Worm (Caenorhabditis elegans) whole organism, mixed stage, embryonic: Measurements from ENCODE around the gene F56D6.18.

Experiments used
- M03D4.4 ChIP-seq: sonication (generic microtip); optimal IDR thresholded peaks from 2 replicates; lab custom pipeline; 2017; ENCODE audit warnings: mild to moderate bottlenecking, missing genetic modification characterization, missing compliant biosample characterization
- bed-3 ChIP-seq: fragments of 200-800 bp; sonication (Bioruptor generic); optimal IDR thresholded peaks from 3 replicates; lab custom pipeline; 2018; ENCODE audit warnings: mild to moderate bottlenecking, missing genetic modification characterization, moderate library complexity, missing compliant biosample characterization
- ceh-39 ChIP-seq: fragments of 150-350 bp; optimal IDR thresholded peaks from 2 replicates; lab custom pipeline; 2014; ENCODE audit warnings: missing biosample characterization, missing genetic modification characterization
- ceh-43 ChIP-seq: fragments of 200-800 bp; sonication (Bioruptor generic); optimal IDR thresholded peaks from 2 replicates; lab custom pipeline; 2018; ENCODE audit warnings: mild to moderate bottlenecking, missing genetic modification characterization, moderate library complexity, missing compliant biosample characterization
- ceh-83 ChIP-seq: fragments of 200-800 bp; sonication (Bioruptor generic); optimal IDR thresholded peaks from 2 replicates; lab custom pipeline; 2018; ENCODE audit warnings: mild to moderate bottlenecking, missing genetic modification characterization, missing compliant biosample characterization
- ces-1 ChIP-seq: fragments of 150-350 bp; optimal IDR thresholded peaks from 2 replicates; lab custom pipeline; 2014; ENCODE audit warnings: missing biosample characterization, missing genetic modification reagents, missing genetic modification characterization
- cnd-1 ChIP-seq: fragments of 200-800 bp; sonication (Bioruptor generic); optimal IDR thresholded peaks from 2 replicates; lab custom pipeline; 2018; ENCODE audit warnings: mild to moderate bottlenecking, missing genetic modification characterization, missing compliant biosample characterization
- drap-1 ChIP-seq: fragments of 200-800 bp; sonication (Bioruptor generic); optimal IDR thresholded peaks from 3 replicates; lab custom pipeline; 2018; ENCODE audit warnings: mild to moderate bottlenecking, missing genetic modification characterization, missing compliant biosample characterization
- elt-1 ChIP-seq: sonication (generic microtip); optimal IDR thresholded peaks from 2 replicates; lab custom pipeline; 2017; ENCODE audit warnings: missing genetic modification characterization, mild to moderate bottlenecking, missing compliant biosample characterization, antibody characterized with exemption, moderate library complexity, borderline replicate concordance; ENCODE audit not compliant: insufficient read depth
- elt-3 ChIP-seq: fragments of 150-350 bp; optimal IDR thresholded peaks from 2 replicates; lab custom pipeline; 2014; ENCODE audit warnings: missing biosample characterization, missing genetic modification characterization
- flh-1 ChIP-seq: fragments of 200-800 bp; sonication (Bioruptor generic); optimal IDR thresholded peaks from 2 replicates; lab custom pipeline; 2018; ENCODE audit warnings: mild to moderate bottlenecking, missing genetic modification characterization, moderate library complexity, missing compliant biosample characterization
- ham-2 ChIP-seq: fragments of 200-800 bp; sonication (Bioruptor generic); optimal IDR thresholded peaks from 2 replicates; lab custom pipeline; 2018; ENCODE audit warnings: mild to moderate bottlenecking, missing genetic modification characterization, missing compliant biosample characterization
- hlh-1 ChIP-seq: fragments of 150-350 bp; optimal IDR thresholded peaks from 2 replicates; lab custom pipeline; 2014; ENCODE audit warnings: missing biosample characterization, missing genetic modification reagents, missing genetic modification characterization
- lin-13 ChIP-seq: fragments of 150-350 bp; optimal IDR thresholded peaks from 2 replicates; lab custom pipeline; 2014; ENCODE audit warnings: missing biosample characterization, missing genetic modification characterization
- lin-32 ChIP-seq: fragments of 200-800 bp; sonication (Bioruptor generic); optimal IDR thresholded peaks from 2 replicates; lab custom pipeline; 2018; ENCODE audit warnings: mild to moderate bottlenecking, missing genetic modification characterization, missing compliant biosample characterization
- lsy-2 ChIP-seq: fragments of 150-350 bp; optimal IDR thresholded peaks from 2 replicates; lab custom pipeline; 2014; ENCODE audit warnings: missing biosample characterization, missing genetic modification characterization
- mab-5 ChIP-seq: fragments of 150-350 bp; optimal IDR thresholded peaks from 2 replicates; lab custom pipeline; 2014; ENCODE audit warnings: missing biosample characterization, missing genetic modification characterization
- mep-1 ChIP-seq: fragments of 150-350 bp; optimal IDR thresholded peaks from 2 replicates; lab custom pipeline; 2017; ENCODE audit warnings: missing biosample characterization, missing genetic modification reagents, missing genetic modification characterization, inconsistent platforms
- nhr-12 ChIP-seq: fragments of 150-350 bp; optimal IDR thresholded peaks from 2 replicates; lab custom pipeline; 2014; ENCODE audit warnings: missing biosample characterization, missing genetic modification characterization
- nhr-2 ChIP-seq: fragments of 150-350 bp; optimal IDR thresholded peaks from 2 replicates; lab custom pipeline; 2014; ENCODE audit warnings: missing biosample characterization, missing genetic modification characterization
- nhr-237 ChIP-seq: fragments of 150-350 bp; optimal IDR thresholded peaks from 2 replicates; lab custom pipeline; 2014; ENCODE audit warnings: missing biosample characterization, missing genetic modification characterization
- nhr-28 ChIP-seq: fragments of 150-350 bp; optimal IDR thresholded peaks from 2 replicates; lab custom pipeline; 2014; ENCODE audit warnings: missing biosample characterization, missing genetic modification characterization
- nhr-76 ChIP-seq: sonication (generic microtip); optimal IDR thresholded peaks from 2 replicates; lab custom pipeline; 2017; ENCODE audit warnings: missing biosample characterization, missing genetic modification characterization
- pha-4 ChIP-seq: fragments of 150-350 bp; optimal IDR thresholded peaks from 2 replicates; lab custom pipeline; 2018; ENCODE audit warnings: missing biosample characterization, missing genetic modification reagents, missing genetic modification characterization
- sem-2 ChIP-seq: fragments of 200-800 bp; sonication (Bioruptor generic); optimal IDR thresholded peaks from 2 replicates; lab custom pipeline; 2018; ENCODE audit warnings: mild to moderate bottlenecking, missing genetic modification characterization, missing compliant biosample characterization
- sptf-1 ChIP-seq: sonication (generic microtip); optimal IDR thresholded peaks from 2 replicates; lab custom pipeline; 2017; ENCODE audit warnings: mild to moderate bottlenecking, missing genetic modification characterization, moderate library complexity, missing compliant biosample characterization
- tbx-8 ChIP-seq: fragments of 200-800 bp; sonication (Bioruptor generic); optimal IDR thresholded peaks from 2 replicates; lab custom pipeline; 2018; ENCODE audit warnings: mild to moderate bottlenecking, missing genetic modification characterization, moderate library complexity, missing compliant biosample characterization
- unc-120 ChIP-seq: sonication (generic microtip); optimal IDR thresholded peaks from 2 replicates; lab custom pipeline; 2017; ENCODE audit warnings: missing genetic modification characterization, missing compliant biosample characterization; ENCODE audit not compliant: poor library complexity, severe bottlenecking
- unc-39 ChIP-seq: fragments of 150-350 bp; optimal IDR thresholded peaks from 2 replicates; lab custom pipeline; 2014; ENCODE audit warnings: missing biosample characterization, missing genetic modification characterization
- unc-62 ChIP-seq: fragments of 150-350 bp; optimal IDR thresholded peaks from 2 replicates; lab custom pipeline; 2014; ENCODE audit warnings: missing biosample characterization, missing genetic modification reagents, missing genetic modification characterization
- ztf-11 ChIP-seq: fragments of 150-350 bp; optimal IDR thresholded peaks from 2 replicates; lab custom pipeline; 2014; ENCODE audit warnings: missing biosample characterization, missing genetic modification characterization

Gene F56D6.18

DNA sequence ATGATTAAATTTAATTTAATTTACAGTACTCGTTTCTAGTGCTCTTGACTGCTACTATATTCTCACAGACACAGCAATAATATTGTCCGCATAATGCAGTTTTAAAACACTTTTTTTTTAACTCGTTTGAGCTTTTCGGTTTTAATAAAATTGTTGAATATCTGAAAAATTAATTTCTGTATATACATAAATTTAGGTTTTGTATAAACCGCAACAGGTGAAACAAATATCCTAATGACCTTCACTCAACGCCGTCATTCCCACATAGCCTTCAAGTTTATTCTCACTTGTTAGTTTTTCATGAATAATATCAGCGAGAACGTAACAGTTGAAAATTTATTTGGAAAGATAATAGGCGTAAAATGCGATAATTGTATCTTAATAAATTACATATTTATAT is 7.8 kb upstream of the F56D6.18 start, which contains the start of gene srz-19:
Gene srz-19, plus strand, starts transcription at position 301 of the 400 bp plus-strand sequence.
- TF ChIP-seq sem-2: no peak
- TF ChIP-seq elt-1 (tag; lab: Kevin White, UChicago): no peak
- no peak for TF ChIP-seq lsy-2
- TF ChIP-seq drap-1 (GFP tag; lab: Kevin White, UChicago): no peak
- TF ChIP-seq flh-1 (GFP tag; lab: Kevin White, UChicago): no peak
- no peak for TF ChIP-seq ceh-39 (tag; lab: Kevin White, UChicago)
- no peak for TF ChIP-seq unc-120 (tag; lab: Kevin White, UChicago)
- no peak for TF ChIP-seq ceh-43 (GFP tag; lab: Kevin White, UChicago)
- TF ChIP-seq unc-39 (tag; lab: Kevin White, UChicago): no peak
- TF ChIP-seq pha-4 (tag; lab: Kevin White, UChicago): no peak
- no peak for TF ChIP-seq sptf-1 (tag; lab: Kevin White, UChicago)
- TF ChIP-seq tbx-8 (GFP tag; lab: Kevin White, UChicago): no peak

DNA sequence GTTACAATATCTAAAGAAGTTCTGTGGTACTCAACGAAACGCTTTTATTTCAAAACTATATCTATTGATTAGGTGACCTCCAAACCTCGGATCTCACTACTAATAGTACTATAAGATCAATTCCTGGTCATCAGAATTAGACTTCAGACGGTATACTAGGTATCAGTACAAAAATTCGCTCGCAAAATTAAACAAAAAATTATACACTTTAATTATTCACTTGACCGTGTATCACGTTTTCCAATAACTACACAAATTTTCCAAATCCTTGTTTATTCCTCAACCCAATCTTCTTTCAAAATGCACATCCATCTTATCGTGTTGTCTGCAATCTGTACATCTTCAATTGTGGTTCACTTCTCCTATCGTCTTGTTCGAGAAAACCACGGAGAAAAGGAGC is 6.4 kb upstream of the F56D6.18 start, which contains the start of gene F56D6.23:
Gene F56D6.23, plus strand, starts transcription at position 301 of the 400 bp plus-strand sequence.
- TF ChIP-seq flh-1 (GFP tag; lab: Kevin White, UChicago) (no peak), lin-13 (tag; lab: Kevin White, UChicago) (no peak), ztf-11 (tag; lab: Kevin White, UChicago) (no peak), cnd-1 (tag; lab: Kevin White, UChicago) (no peak), mep-1 (no peak)

DNA sequence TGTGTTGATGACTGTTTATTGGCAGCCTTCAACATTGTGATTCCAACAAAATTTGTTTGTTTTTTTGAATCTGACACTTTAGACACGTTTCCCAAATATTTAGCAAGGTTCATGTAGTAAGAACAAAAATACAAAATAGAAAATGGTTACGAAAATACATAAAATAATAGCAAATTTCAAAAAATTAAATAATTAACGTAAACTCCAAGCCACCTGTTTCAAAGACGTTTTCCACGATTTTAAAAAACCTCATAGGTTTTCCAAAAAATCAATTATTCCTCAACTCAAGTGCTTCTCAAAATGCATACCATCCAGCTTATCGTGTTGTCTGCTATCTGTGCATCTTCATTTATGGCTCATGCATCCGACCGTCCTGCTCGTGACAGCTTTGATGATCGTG is 5.7 kb upstream of the F56D6.18 start, which contains the start of gene F56D6.14:
Gene F56D6.14, plus strand, starts transcription at position 301 of the 400 bp plus-strand sequence.
- no peak for TF ChIP-seq nhr-12 (tag; lab: Kevin White, UChicago)
- TF ChIP-seq cnd-1 (tag; lab: Kevin White, UChicago): no peak

- TF ChIP-seq nhr-12 (tag; lab: Kevin White, UChicago): no peak
- TF ChIP-seq mab-5 (tag; lab: Kevin White, UChicago): no peak
- TF ChIP-seq bed-3: no peak
- no peak for TF ChIP-seq unc-62 (GFP tag; lab: Kevin White, UChicago)
- no peak for TF ChIP-seq tbx-8 (GFP tag; lab: Kevin White, UChicago)
- TF ChIP-seq ceh-43 (GFP tag; lab: Kevin White, UChicago): no peak
- no peak for TF ChIP-seq ham-2
- TF ChIP-seq ces-1 (GFP tag; lab: Kevin White, UChicago): no peak
- TF ChIP-seq nhr-28 (tag; lab: Kevin White, UChicago): no peak
- TF ChIP-seq ceh-83 (GFP tag; lab: Kevin White, UChicago): no peak
- TF ChIP-seq nhr-76: no peak
- TF ChIP-seq M03D4.4 (tag; lab: Kevin White, UChicago): no peak
- no peak for TF ChIP-seq lsy-2
- TF ChIP-seq sem-2: no peak
- TF ChIP-seq mep-1: no peak
- no peak for TF ChIP-seq pha-4 (tag; lab: Kevin White, UChicago)
Observed at ce11 chrIV:3915296-3915695, 3.5 kb upstream of the F56D6.18 start, which contains the start of gene srz-20. Gene srz-20 (plus strand): TSS chrIV:3915596.

DNA sequence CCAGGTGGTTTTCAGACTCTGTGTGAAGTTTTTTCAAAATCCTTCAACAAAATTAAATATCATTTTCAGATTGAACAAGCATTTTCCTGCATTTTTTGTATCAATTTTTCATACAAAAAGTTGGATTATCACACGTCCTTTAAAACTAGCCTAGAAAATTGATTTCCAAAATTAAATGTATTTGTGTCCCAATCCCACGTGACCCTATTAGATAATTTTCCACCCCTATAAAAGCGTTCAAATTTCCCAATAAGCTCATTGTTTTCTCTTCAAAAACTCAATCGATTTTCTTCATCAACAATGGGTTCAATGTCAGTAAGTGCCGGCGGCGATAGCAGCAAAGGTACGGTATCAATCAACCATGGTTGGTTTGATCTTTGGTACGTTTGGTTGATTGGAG is 2.7 kb upstream of the F56D6.18 start, which contains the start of gene F56D6.19:
Gene F56D6.19, plus strand, starts transcription at position 301 of the 400 bp plus-strand sequence.
- TF ChIP-seq elt-1 (tag; lab: Kevin White, UChicago) (no peak), cnd-1 (tag; lab: Kevin White, UChicago) (no peak), nhr-2 (no peak), ceh-39 (tag; lab: Kevin White, UChicago) (no peak), ceh-83 (GFP tag; lab: Kevin White, UChicago) (no peak), elt-3 (tag; lab: Kevin White, UChicago) (no peak), nhr-76 (no peak), lin-32 (GFP tag; lab: Kevin White, UChicago) (no peak), tbx-8 (GFP tag; lab: Kevin White, UChicago) (no peak), lsy-2 (no peak), mab-5 (tag; lab: Kevin White, UChicago) (no peak), hlh-1 (tag; lab: Kevin White, UChicago) (no peak), lin-13 (tag; lab: Kevin White, UChicago) (no peak), ztf-11 (tag; lab: Kevin White, UChicago) (no peak), nhr-237 (tag; lab: Kevin White, UChicago) (no peak), M03D4.4 (tag; lab: Kevin White, UChicago) (no peak)
- TF ChIP-seq, all 35 proteins: peak for 0
